Worm (Caenorhabditis elegans) whole organism, L1 larva: ENCODE measurements around the gene srt-42.

Experiments used
- C16A3.4 ChIP-seq: fragments of 150-350 bp; optimal IDR thresholded peaks from 2 replicates; lab custom pipeline; 2014; ENCODE audit warnings: missing biosample characterization, missing genetic modification characterization
- Y116A8C.19 ChIP-seq: sonication (generic microtip); optimal IDR thresholded peaks from 2 replicates; lab custom pipeline; 2016; ENCODE audit warnings: missing compliant biosample characterization, missing genetic modification characterization, borderline replicate concordance
- alr-1 ChIP-seq: fragments of 200-800 bp; sonication (Bioruptor generic); optimal IDR thresholded peaks from 2 replicates; lab custom pipeline; 2018; ENCODE audit warnings: borderline replicate concordance, mild to moderate bottlenecking, missing genetic modification characterization, missing compliant biosample characterization
- aly-2 ChIP-seq: fragments of 150-350 bp; optimal IDR thresholded peaks from 2 replicates; lab custom pipeline; 2014; ENCODE audit warnings: missing biosample characterization, missing genetic modification characterization
- ama-1 ChIP-seq: fragments of 150-350 bp; optimal IDR thresholded peaks from 2 replicates; lab custom pipeline; 2014
- ceh-63 ChIP-seq: fragments of 200-800 bp; sonication (Bioruptor generic); optimal IDR thresholded peaks from 2 replicates; lab custom pipeline; 2018; ENCODE audit warnings: mild to moderate bottlenecking, missing genetic modification characterization, missing compliant biosample characterization
- ceh-8 ChIP-seq: fragments of 200-800 bp; sonication (Bioruptor generic); optimal IDR thresholded peaks from 2 replicates; lab custom pipeline; 2018; ENCODE audit warnings: mild to moderate bottlenecking, missing genetic modification characterization, moderate library complexity, missing compliant biosample characterization
- ceh-82 ChIP-seq, 3 experiments: fragments of 150-350 bp in 1 of 3; sonication (generic microtip) in 2 of 3; optimal IDR thresholded peaks; 2 replicates each; lab custom pipeline; 2014 to 2017; ENCODE audit warnings: missing biosample characterization in 3 of 3, missing genetic modification characterization in 3 of 3
- ceh-90 ChIP-seq: sonication (generic microtip); optimal IDR thresholded peaks from 2 replicates; lab custom pipeline; 2016; ENCODE audit warnings: missing genetic modification characterization, missing compliant biosample characterization
- dpl-1 ChIP-seq, 3 experiments: fragments of 150-350 bp in 2 of 3; sonication (generic microtip) in 1 of 3; optimal IDR thresholded peaks; 2 replicates each; lab custom pipeline; 2014 to 2017; ENCODE audit warnings: missing biosample characterization in 3 of 3, missing genetic modification characterization in 3 of 3, missing genetic modification reagents in 3 of 3
- efl-1 ChIP-seq, 4 experiments: fragments of 150-350 bp; optimal IDR thresholded peaks in 3 of 4; peaks in 1 of 4; 1 replicate in 1 of 4; 2 replicates in 3 of 4; lab custom pipeline; 2014; ENCODE audit warnings: missing biosample characterization in 2 of 4, missing genetic modification characterization in 2 of 4, missing genetic modification reagents in 2 of 4
- egl-13 ChIP-seq: sonication (generic microtip); optimal IDR thresholded peaks from 2 replicates; lab custom pipeline; 2016; ENCODE audit warnings: missing genotype, missing genetic modification reagents, missing genetic modification characterization, missing compliant biosample characterization
- elt-3 ChIP-seq, 6 experiments: fragments of 150-350 bp in 1 of 6; sonication (generic microtip); optimal IDR thresholded peaks; 2 replicates each; lab custom pipeline; 2017 to 2018; ENCODE audit warnings: missing biosample characterization in 6 of 6, missing genetic modification characterization in 6 of 6, inconsistent platforms in 1 of 6
- fkh-10 ChIP-seq: sonication (generic microtip); optimal IDR thresholded peaks from 2 replicates; lab custom pipeline; 2017; ENCODE audit warnings: missing biosample characterization, missing genetic modification reagents, missing genetic modification characterization
- fkh-8 ChIP-seq: sonication (generic microtip); optimal IDR thresholded peaks from 2 replicates; lab custom pipeline; 2016; ENCODE audit warnings: mild to moderate bottlenecking, missing genetic modification characterization, missing compliant biosample characterization
- fos-1 ChIP-seq: fragments of 150-350 bp; optimal IDR thresholded peaks from 2 replicates; lab custom pipeline; 2014; ENCODE audit warnings: missing biosample characterization, missing genetic modification characterization
- hlh-17 ChIP-seq: fragments of 200-800 bp; sonication (Bioruptor generic); optimal IDR thresholded peaks from 2 replicates; lab custom pipeline; 2018; ENCODE audit warnings: missing genetic modification characterization, mild to moderate bottlenecking, missing compliant biosample characterization, moderate library complexity, borderline replicate concordance
- hlh-4 ChIP-seq: sonication (generic microtip); optimal IDR thresholded peaks from 2 replicates; lab custom pipeline; 2016; ENCODE audit warnings: mild to moderate bottlenecking, missing genetic modification characterization, missing compliant biosample characterization
- irx-1 ChIP-seq: sonication (generic microtip); optimal IDR thresholded peaks from 2 replicates; lab custom pipeline; 2016; ENCODE audit warnings: missing genetic modification characterization, missing compliant biosample characterization
- isw-1 ChIP-seq: fragments of 200-800 bp; sonication (Bioruptor generic); IDR thresholded peaks from 2 replicates; pipeline ENCODE4 v1.3.6; 2022; ENCODE audit warnings: missing genetic modification characterization, missing compliant biosample characterization
- lin-14 ChIP-seq: fragments of 200-800 bp; sonication (Bioruptor generic); optimal IDR thresholded peaks from 2 replicates; lab custom pipeline; 2018; ENCODE audit warnings: mild to moderate bottlenecking, missing genetic modification characterization, moderate library complexity, missing compliant biosample characterization
- lin-39 ChIP-seq: fragments of 150-350 bp; optimal IDR thresholded peaks from 2 replicates; lab custom pipeline; 2014; ENCODE audit warnings: missing biosample characterization, missing genetic modification reagents, missing genetic modification characterization
- lsy-2 ChIP-seq, 2 experiments: fragments of 150-350 bp; optimal IDR thresholded peaks; 2 replicates each; lab custom pipeline; 2014; ENCODE audit warnings: missing biosample characterization in 2 of 2, missing genetic modification characterization in 2 of 2
- mep-1 ChIP-seq: fragments of 150-350 bp; optimal IDR thresholded peaks from 2 replicates; lab custom pipeline; 2014; ENCODE audit warnings: missing biosample characterization, missing genetic modification characterization
- nhr-19 ChIP-seq: fragments of 200-800 bp; sonication (Bioruptor generic); conservative IDR thresholded peaks from 2 replicates; pipeline ENCODE4 v1.3.6; 2022; ENCODE audit warnings: missing genetic modification characterization, missing compliant biosample characterization
- nhr-20 ChIP-seq: sonication (generic microtip); optimal IDR thresholded peaks from 2 replicates; lab custom pipeline; 2016; ENCODE audit warnings: mild to moderate bottlenecking, missing genetic modification characterization, missing compliant biosample characterization
- nhr-47 ChIP-seq: sonication (generic microtip); optimal IDR thresholded peaks from 2 replicates; lab custom pipeline; 2016; ENCODE audit warnings: mild to moderate bottlenecking, missing genetic modification characterization, moderate library complexity, missing compliant biosample characterization
- nhr-77 ChIP-seq: fragments of 150-350 bp; optimal IDR thresholded peaks from 2 replicates; lab custom pipeline; 2014; ENCODE audit warnings: missing biosample characterization, missing genetic modification characterization
- nhr-85 ChIP-seq: sonication (generic microtip); peaks from one replicate; lab custom pipeline; 2016; ENCODE audit warnings: missing genetic modification characterization, inconsistent platforms, missing compliant biosample characterization
- pax-3 ChIP-seq: fragments of 200-800 bp; sonication (Bioruptor generic); optimal IDR thresholded peaks from 2 replicates; lab custom pipeline; 2018; ENCODE audit warnings: mild to moderate bottlenecking, missing genetic modification characterization, moderate library complexity, missing compliant biosample characterization
- pqm-1 ChIP-seq: sonication (generic microtip); optimal IDR thresholded peaks from 3 replicates; lab custom pipeline; 2017; ENCODE audit warnings: missing biosample characterization, missing genetic modification characterization
- rnt-1 ChIP-seq: sonication (generic microtip); optimal IDR thresholded peaks from 2 replicates; lab custom pipeline; 2016; ENCODE audit warnings: mild to moderate bottlenecking, missing genetic modification characterization, moderate library complexity, missing compliant biosample characterization
- skn-1 ChIP-seq: fragments of 150-350 bp; optimal IDR thresholded peaks from 2 replicates; lab custom pipeline; 2014; ENCODE audit warnings: missing biosample characterization, missing genetic modification characterization
- snpc-4 ChIP-seq: fragments of 150-350 bp; optimal IDR thresholded peaks from 2 replicates; lab custom pipeline; 2014; ENCODE audit warnings: missing biosample characterization, missing genetic modification characterization
- snu-23 ChIP-seq: sonication (generic microtip); optimal IDR thresholded peaks from 2 replicates; lab custom pipeline; 2016; ENCODE audit warnings: missing genetic modification characterization, missing compliant biosample characterization
- sptf-1 ChIP-seq: fragments of 150-350 bp; optimal IDR thresholded peaks from 2 replicates; lab custom pipeline; 2014; ENCODE audit warnings: missing biosample characterization, missing genetic modification characterization
- sup-37 ChIP-seq: fragments of 200-800 bp; sonication (Bioruptor generic); optimal IDR thresholded peaks from 2 replicates; lab custom pipeline; 2018; ENCODE audit warnings: mild to moderate bottlenecking, missing genetic modification characterization, missing compliant biosample characterization
- swsn-7 ChIP-seq: sonication (generic microtip); optimal IDR thresholded peaks from 2 replicates; lab custom pipeline; 2016; ENCODE audit warnings: missing genetic modification characterization, missing compliant biosample characterization
- tbx-2 ChIP-seq: sonication (generic microtip); optimal IDR thresholded peaks from 2 replicates; lab custom pipeline; 2016; ENCODE audit warnings: missing genetic modification characterization, missing compliant biosample characterization
- unc-130 ChIP-seq: fragments of 150-350 bp; optimal IDR thresholded peaks from 2 replicates; lab custom pipeline; 2017; ENCODE audit warnings: missing biosample characterization, missing genetic modification characterization, inconsistent platforms
- unc-62 ChIP-seq: fragments of 150-350 bp; optimal IDR thresholded peaks from 2 replicates; lab custom pipeline; 2014; ENCODE audit warnings: missing biosample characterization, missing genetic modification reagents, missing genetic modification characterization
- ztf-11 ChIP-seq, 2 experiments: sonication (generic microtip); optimal IDR thresholded peaks; 2 replicates each; lab custom pipeline; 2016 to 2017; ENCODE audit warnings: missing genetic modification characterization in 2 of 2, missing biosample characterization in 1 of 2, missing compliant biosample characterization in 1 of 2
- ztf-4 ChIP-seq: fragments of 150-350 bp; optimal IDR thresholded peaks from 2 replicates; lab custom pipeline; 2014; ENCODE audit warnings: missing biosample characterization, missing genetic modification characterization

Gene srt-42

DNA sequence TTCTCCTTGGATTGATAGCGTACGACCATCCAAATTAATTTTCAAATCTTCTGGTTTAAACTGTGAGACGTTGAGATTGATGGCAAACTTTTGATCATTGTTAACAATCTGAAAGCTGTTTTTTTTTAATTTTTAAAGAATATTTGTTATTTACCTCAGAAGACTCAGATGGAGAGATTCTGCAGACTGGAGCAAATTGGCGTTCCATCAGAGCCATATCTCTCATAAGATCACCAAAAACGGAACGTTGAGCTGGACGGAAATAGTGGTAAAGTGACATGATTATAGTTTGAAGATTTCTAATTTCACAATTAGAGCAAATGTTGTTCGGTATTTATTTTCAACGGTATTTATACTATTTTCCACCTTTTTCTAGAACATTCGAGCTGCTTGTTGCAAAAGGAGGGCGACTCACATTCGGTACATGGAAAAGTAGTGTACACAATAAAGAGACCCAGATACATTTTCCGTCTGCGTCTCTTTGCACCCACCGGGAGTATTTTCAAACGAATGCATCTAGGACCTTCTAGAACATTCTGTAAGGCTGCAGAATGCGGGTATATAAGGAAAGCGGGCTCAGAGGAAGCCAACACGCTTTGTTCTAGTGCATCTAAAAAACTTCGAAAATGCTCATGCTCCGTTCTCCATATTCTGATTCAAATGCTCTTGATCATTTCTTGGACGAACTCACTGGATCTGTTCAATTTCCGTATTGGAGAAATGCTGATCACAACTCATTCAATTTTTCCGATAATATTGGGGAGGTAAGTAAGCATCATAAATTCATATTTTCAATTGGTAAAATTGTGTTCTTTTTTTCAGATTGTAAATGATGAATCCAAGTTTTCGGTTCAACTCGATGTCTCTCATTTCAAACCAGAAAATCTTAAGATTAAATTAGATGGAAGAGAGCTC, 2.4 kb upstream of the srt-42 start, which contains the start of the genes hsp-16.2 and hsp-16.41 (continued):
- TF ChIP-seq ceh-90: no peak
- TF ChIP-seq fos-1 (tag; lab: Kevin White, UChicago): no peak
- peak; percentile 29 for TF ChIP-seq rnt-1 (tag; lab: Kevin White, UChicago)
- TF ChIP-seq unc-130 (tag; lab: Kevin White, UChicago): no peak
- no peak for TF ChIP-seq hlh-17 (GFP tag; lab: Kevin White, UChicago)
- TF ChIP-seq lin-14 (GFP tag; lab: Kevin White, UChicago): peak; percentile 94
- peak in 1 of 3 experiments; percentile 46 for TF ChIP-seq ceh-82 (tag; optimal IDR thresholded peaks at IDR 0.05; lab: Kevin White, UChicago)
- TF ChIP-seq hlh-4 (tag; lab: Kevin White, UChicago): no peak
- 0 out of 2 replicates have a peak, but pooled peaks have one; percentile 20 for TF ChIP-seq isw-1 (GFP tag; lab: Robert Waterston, UW)
- peak; percentile 52 to 75 for TF ChIP-seq efl-1 (optimal IDR thresholded peaks at IDR 0.05; lab: Kevin White, UChicago)
- TF ChIP-seq efl-1 (GFP tag; optimal IDR thresholded peaks at IDR 0.05 in 1 of 2; lab: Kevin White, UChicago): peak; percentile 45 to 89
- TF ChIP-seq ceh-8 (GFP tag; lab: Kevin White, UChicago): no peak
- no peak for TF ChIP-seq aly-2 (tag; lab: Kevin White, UChicago)
- no peak for TF ChIP-seq lin-39 (tag; lab: Kevin White, UChicago)
- TF ChIP-seq unc-62: no peak
- no peak for TF ChIP-seq C16A3.4 (tag; lab: Kevin White, UChicago)
- TF ChIP-seq ztf-4 (tag; lab: Kevin White, UChicago): peak; percentile 13
- TF ChIP-seq ztf-11 (tag; optimal IDR thresholded peaks at IDR 0.05; lab: Kevin White, UChicago): peak in 1 of 2 experiments; percentile 48
- TF ChIP-seq nhr-77 (tag; lab: Kevin White, UChicago): no peak
- peak; percentile 10 for TF ChIP-seq tbx-2
- TF ChIP-seq irx-1: no peak
- TF ChIP-seq fkh-10: no peak
- TF ChIP-seq snpc-4 (tag; lab: Kevin White, UChicago): no peak
- no peak for TF ChIP-seq sptf-1 (tag; lab: Kevin White, UChicago)
- TF ChIP-seq elt-3 (tag; optimal IDR thresholded peaks at IDR 0.05; lab: Kevin White, UChicago): peak in 1 of 6 experiments; percentile 2
- peak; percentile 92 for TF ChIP-seq fkh-8
- TF ChIP-seq ceh-63 (GFP tag; lab: Kevin White, UChicago): no peak
- peak; percentile 55 for TF ChIP-seq nhr-19 (GFP tag; lab: Robert Waterston, UW)
- TF ChIP-seq nhr-47: peak; percentile 60
- peak; percentile 80 for TF ChIP-seq swsn-7
- TF ChIP-seq Y116A8C.19: no peak
- no peak for TF ChIP-seq pqm-1 (tag; lab: Kevin White, UChicago)
- TF ChIP-seq pax-3: peak; percentile 42
- TF ChIP-seq egl-13: peak; percentile 82

DNA sequence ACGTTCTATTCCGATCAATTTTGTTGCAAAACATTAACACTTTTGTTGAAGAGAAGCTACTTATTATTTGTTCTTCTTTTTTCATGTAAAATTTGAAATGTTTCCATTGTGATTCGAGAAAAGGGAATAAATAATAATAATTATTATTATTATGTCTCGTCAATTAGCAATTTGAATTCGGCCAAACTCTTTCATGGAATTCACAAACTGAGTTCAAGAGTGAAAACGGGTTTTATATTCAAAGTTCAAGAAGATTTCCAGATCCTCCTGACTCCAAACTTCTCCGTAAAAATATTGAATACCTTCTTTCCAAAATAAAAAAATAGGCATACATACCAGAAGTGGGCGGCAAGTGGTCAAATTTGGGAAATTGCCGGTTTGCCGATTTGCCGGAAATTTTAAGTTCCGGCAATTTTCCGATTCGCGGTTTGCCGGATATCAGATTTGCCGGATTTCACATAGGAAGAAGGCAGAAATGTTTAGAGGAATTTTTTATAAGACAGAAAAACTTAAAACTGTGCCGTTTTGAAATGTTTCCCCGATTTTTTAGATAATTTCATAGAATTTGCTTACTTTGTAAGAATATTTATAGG, 1.4 kb upstream of the srt-42 start:
- TF ChIP-seq alr-1 (tag; lab: Kevin White, UChicago) (no peak), nhr-20 (tag; lab: Kevin White, UChicago) (no peak), lsy-2 (tag; optimal IDR thresholded peaks at IDR 0.05; lab: Kevin White, UChicago) (no peak), sptf-1 (tag; lab: Kevin White, UChicago) (no peak), ama-1 (lab: Kevin White, UChicago) (no peak), sup-37 (no peak), mep-1 (tag; lab: Kevin White, UChicago) (peak; percentile 71), snu-23 (GFP tag; lab: Kevin White, UChicago) (no peak), skn-1 (peak; percentile 63), unc-62 (no peak), dpl-1 (GFP tag; optimal IDR thresholded peaks at IDR 0.05; lab: Kevin White, UChicago) (no peak), nhr-85 (tag; lab: Kevin White, UChicago) (peak; percentile 45)
